Worm (Caenorhabditis elegans) whole organism, late embryonic: ENCODE data around the gene mog-4.

ENCODE experiments used
- C08G9.2 ChIP-seq: sonication (generic microtip); optimal IDR thresholded peaks from 2 replicates; lab custom pipeline; 2016; ENCODE audit warnings: mild to moderate bottlenecking, missing genetic modification characterization, moderate library complexity, missing compliant biosample characterization
- C38D4.7 ChIP-seq: fragments of 200-800 bp; sonication (Bioruptor generic); optimal IDR thresholded peaks from 2 replicates; lab custom pipeline; 2018; ENCODE audit warnings: mild to moderate bottlenecking, missing genetic modification characterization, moderate library complexity, missing compliant biosample characterization
- K02D7.2 ChIP-seq: sonication (generic microtip); optimal IDR thresholded peaks from 2 replicates; lab custom pipeline; 2017; ENCODE audit warnings: mild to moderate bottlenecking, missing genetic modification characterization, missing compliant biosample characterization
- K09A11.1 ChIP-seq: sonication (generic microtip); optimal IDR thresholded peaks from 2 replicates; lab custom pipeline; 2017; ENCODE audit warnings: antibody characterized with exemption, mild to moderate bottlenecking, missing genetic modification characterization, missing compliant biosample characterization; ENCODE audit not compliant: insufficient read depth
- ceh-14 ChIP-seq: sonication (generic microtip); optimal IDR thresholded peaks from 2 replicates; lab custom pipeline; 2016; ENCODE audit warnings: missing genotype, missing genetic modification characterization, missing compliant biosample characterization
- ceh-22 ChIP-seq: sonication (generic microtip); optimal IDR thresholded peaks from 2 replicates; lab custom pipeline; 2017; ENCODE audit warnings: missing biosample characterization, missing genetic modification characterization
- ceh-24 ChIP-seq: sonication (generic microtip); optimal IDR thresholded peaks from 2 replicates; lab custom pipeline; 2016; ENCODE audit warnings: mild to moderate bottlenecking, missing genetic modification characterization, missing compliant biosample characterization
- ceh-34 ChIP-seq: sonication (generic microtip); optimal IDR thresholded peaks from 2 replicates; lab custom pipeline; 2016; ENCODE audit warnings: mild to moderate bottlenecking, missing genetic modification characterization, missing compliant biosample characterization
- ceh-45 ChIP-seq: fragments of 200-800 bp; sonication (Bioruptor generic); IDR thresholded peaks from 2 replicates; pipeline ENCODE4 v1.3.6; 2022; ENCODE audit warnings: missing genetic modification reagents, missing genetic modification characterization, missing compliant biosample characterization
- ceh-9 ChIP-seq: sonication (generic microtip); optimal IDR thresholded peaks from 2 replicates; lab custom pipeline; 2016; ENCODE audit warnings: mild to moderate bottlenecking, missing genetic modification characterization, inconsistent platforms, missing compliant biosample characterization
- dmd-4 ChIP-seq: sonication (generic microtip); optimal IDR thresholded peaks from 2 replicates; lab custom pipeline; 2016; ENCODE audit warnings: borderline replicate concordance, missing genetic modification characterization, missing compliant biosample characterization
- dve-1 ChIP-seq: sonication (generic microtip); optimal IDR thresholded peaks from 2 replicates; lab custom pipeline; 2017; ENCODE audit warnings: antibody characterized with exemption, mild to moderate bottlenecking, missing genetic modification characterization, missing compliant biosample characterization
- elt-4 ChIP-seq: sonication (generic microtip); optimal IDR thresholded peaks from 2 replicates; lab custom pipeline; 2016; ENCODE audit warnings: missing genetic modification characterization, missing compliant biosample characterization
- fax-1 ChIP-seq: sonication (generic microtip); optimal IDR thresholded peaks from 2 replicates; lab custom pipeline; 2016; ENCODE audit warnings: missing genotype, missing genetic modification characterization, missing compliant biosample characterization
- fkh-6 ChIP-seq: sonication (generic microtip); optimal IDR thresholded peaks from 2 replicates; lab custom pipeline; 2016; ENCODE audit warnings: missing genetic modification characterization, missing compliant biosample characterization
- gmeb-2 ChIP-seq: sonication (generic microtip); optimal IDR thresholded peaks from 2 replicates; lab custom pipeline; 2016; ENCODE audit warnings: missing genetic modification characterization, inconsistent platforms, missing compliant biosample characterization
- hlh-15 ChIP-seq: sonication (generic microtip); optimal IDR thresholded peaks from 2 replicates; lab custom pipeline; 2016; ENCODE audit warnings: missing genetic modification characterization, missing compliant biosample characterization
- hlh-30 ChIP-seq: sonication (generic microtip); optimal IDR thresholded peaks from 2 replicates; lab custom pipeline; 2017; ENCODE audit warnings: antibody characterized with exemption, missing genetic modification characterization, missing compliant biosample characterization; ENCODE audit not compliant: insufficient read depth
- hlh-6 ChIP-seq: sonication (generic microtip); optimal IDR thresholded peaks from 2 replicates; lab custom pipeline; 2016; ENCODE audit warnings: missing genotype, missing genetic modification characterization, missing compliant biosample characterization
- lim-6 ChIP-seq: sonication (generic microtip); optimal IDR thresholded peaks from 2 replicates; lab custom pipeline; 2016; ENCODE audit warnings: missing genetic modification characterization, missing compliant biosample characterization
- madf-2 ChIP-seq: sonication (generic microtip); optimal IDR thresholded peaks from 2 replicates; lab custom pipeline; 2017; ENCODE audit warnings: missing genetic modification characterization, missing compliant biosample characterization
- mec-3 ChIP-seq: sonication (generic microtip); optimal IDR thresholded peaks from 2 replicates; lab custom pipeline; 2016; ENCODE audit warnings: borderline replicate concordance, missing genetic modification characterization, missing compliant biosample characterization
- nfya-1 ChIP-seq: sonication (generic microtip); optimal IDR thresholded peaks from 2 replicates; lab custom pipeline; 2017; ENCODE audit warnings: missing genetic modification characterization, mild to moderate bottlenecking, missing compliant biosample characterization, antibody characterized with exemption, moderate library complexity
- nhr-11 ChIP-seq: fragments of 150-350 bp; optimal IDR thresholded peaks from 2 replicates; lab custom pipeline; 2014; ENCODE audit warnings: missing biosample characterization, missing genetic modification characterization
- pag-3 ChIP-seq: sonication (generic microtip); optimal IDR thresholded peaks from 2 replicates; lab custom pipeline; 2016; ENCODE audit warnings: missing compliant biosample characterization, missing genetic modification characterization, borderline replicate concordance
- pat-9 ChIP-seq: fragments of 200-800 bp; sonication (Bioruptor generic); optimal IDR thresholded peaks from 2 replicates; lab custom pipeline; 2018; ENCODE audit warnings: mild to moderate bottlenecking, missing genetic modification characterization, moderate library complexity, missing compliant biosample characterization
- pha-2 ChIP-seq: sonication (generic microtip); optimal IDR thresholded peaks from 2 replicates; lab custom pipeline; 2017; ENCODE audit warnings: mild to moderate bottlenecking, missing genetic modification characterization, missing compliant biosample characterization
- pha-4 ChIP-seq: fragments of 150-350 bp; optimal IDR thresholded peaks from 2 replicates; lab custom pipeline; 2018; ENCODE audit warnings: missing biosample characterization, missing genetic modification reagents, missing genetic modification characterization
- pqm-1 ChIP-seq: sonication (generic microtip); optimal IDR thresholded peaks from 2 replicates; lab custom pipeline; 2016; ENCODE audit warnings: missing genetic modification characterization, missing compliant biosample characterization
- pros-1 ChIP-seq: fragments of 150-350 bp; optimal IDR thresholded peaks from 2 replicates; lab custom pipeline; 2014; ENCODE audit warnings: missing biosample characterization, missing genetic modification reagents, missing genetic modification characterization
- ref-2 ChIP-seq: sonication (generic microtip); optimal IDR thresholded peaks from 2 replicates; lab custom pipeline; 2016; ENCODE audit warnings: missing genetic modification characterization, missing compliant biosample characterization
- sdc-2 ChIP-seq: sonication (generic microtip); optimal IDR thresholded peaks from 2 replicates; lab custom pipeline; 2016; ENCODE audit warnings: missing genotype, missing genetic modification characterization, missing compliant biosample characterization
- sox-2 ChIP-seq: fragments of 200-800 bp; sonication (Bioruptor generic); IDR thresholded peaks from 2 replicates; pipeline ENCODE4 v1.3.6; 2022; ENCODE audit warnings: missing genetic modification reagents, missing genetic modification characterization, missing compliant biosample characterization
- sox-4 ChIP-seq: sonication (generic microtip); optimal IDR thresholded peaks from 2 replicates; lab custom pipeline; 2017; ENCODE audit warnings: mild to moderate bottlenecking, missing genetic modification characterization, inconsistent platforms, missing compliant biosample characterization
- ttx-3 ChIP-seq: sonication (generic microtip); optimal IDR thresholded peaks from 2 replicates; lab custom pipeline; 2016; ENCODE audit warnings: missing genetic modification reagents, missing genetic modification characterization, missing compliant biosample characterization
- unc-42 ChIP-seq: sonication (generic microtip); optimal IDR thresholded peaks from 2 replicates; lab custom pipeline; 2016; ENCODE audit warnings: missing genotype, missing genetic modification characterization, missing compliant biosample characterization
- unc-55 ChIP-seq: sonication (generic microtip); optimal IDR thresholded peaks from 2 replicates; lab custom pipeline; 2017; ENCODE audit warnings: missing biosample characterization, missing genetic modification reagents, missing genetic modification characterization
- zip-5 ChIP-seq: sonication (generic microtip); optimal IDR thresholded peaks from 2 replicates; lab custom pipeline; 2016; ENCODE audit warnings: missing genetic modification characterization, missing compliant biosample characterization
- ztf-16 ChIP-seq: sonication (generic microtip); optimal IDR thresholded peaks from 2 replicates; lab custom pipeline; 2017; ENCODE audit warnings: missing genetic modification characterization, missing compliant biosample characterization

mog-4 gene

DNA sequence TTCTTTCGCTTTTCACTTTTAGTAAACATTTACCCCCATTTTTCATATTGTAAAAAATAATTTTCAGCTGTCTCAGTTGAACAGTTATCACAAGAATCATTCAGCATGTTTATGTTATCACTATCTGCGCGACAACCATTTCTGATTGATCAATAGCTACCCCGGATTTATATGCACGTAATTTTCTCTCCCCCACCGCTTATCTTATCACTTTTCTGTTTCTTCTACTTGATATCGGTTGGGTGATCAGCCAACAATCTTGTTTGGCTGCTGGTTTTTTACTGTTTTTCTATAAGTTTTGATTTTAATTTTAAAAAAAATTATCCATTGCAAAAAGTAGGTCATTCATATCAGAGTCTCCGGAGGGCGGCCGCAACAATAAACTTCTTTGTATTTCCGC lies 36.4 kb upstream of the mog-4 start:
- no peak for TF ChIP-seq unc-42 (tag; lab: Kevin White, UChicago)
- no peak for TF ChIP-seq sdc-2
- TF ChIP-seq sox-2 (GFP tag; lab: Robert Waterston, UW) = no peak
- TF ChIP-seq ttx-3 = no peak
- TF ChIP-seq hlh-15 (tag; lab: Kevin White, UChicago) = no peak
- TF ChIP-seq ceh-22 = no peak
- TF ChIP-seq mec-3 (tag; lab: Kevin White, UChicago) = no peak
- no peak for TF ChIP-seq ref-2 (tag; lab: Kevin White, UChicago)
- TF ChIP-seq hlh-6 = no peak
- no peak for TF ChIP-seq ceh-14
- TF ChIP-seq pros-1 (tag; lab: Kevin White, UChicago) = no peak
- no peak for TF ChIP-seq C08G9.2 (tag; lab: Kevin White, UChicago)
- no peak for TF ChIP-seq pag-3
- TF ChIP-seq ceh-9 (tag; lab: Kevin White, UChicago) = no peak
- no peak for TF ChIP-seq fax-1
- no peak for TF ChIP-seq pqm-1 (tag; lab: Kevin White, UChicago)
- no peak for TF ChIP-seq ztf-16 (tag; lab: Kevin White, UChicago)
- no peak for TF ChIP-seq madf-2
- TF ChIP-seq pat-9 (tag; lab: Kevin White, UChicago) = no peak
- no peak for TF ChIP-seq unc-55

DNA sequence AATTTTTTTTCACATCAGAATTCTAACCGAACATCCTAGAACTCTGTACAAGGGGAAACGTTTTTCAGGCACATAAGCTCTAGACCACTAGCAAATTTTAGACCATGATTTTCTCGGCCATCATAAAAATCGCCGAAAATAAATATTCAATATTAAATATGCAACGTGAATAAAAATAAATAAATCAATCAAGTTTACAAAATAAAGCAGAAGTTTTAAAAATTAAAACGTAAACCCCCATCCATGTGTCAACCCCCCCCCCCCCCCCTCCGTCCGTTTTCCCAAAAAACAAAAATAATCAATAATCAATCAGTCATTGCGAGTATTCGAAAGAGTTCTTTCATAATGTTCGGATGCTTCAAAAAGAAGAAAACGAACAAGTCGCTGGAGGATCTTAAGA lies 31.9 kb upstream of the mog-4 start, which contains the start of gene catp-4:
catp-4 (plus strand) TSS at position 301 of the 400 bp plus-strand sequence.
- TF ChIP-seq ceh-45 (GFP tag; lab: Robert Waterston, UW) (no peak), lim-6 (tag; lab: Kevin White, UChicago) (no peak), ceh-24 (no peak), sdc-2 (no peak), pros-1 (tag; lab: Kevin White, UChicago) (no peak), pha-2 (no peak), elt-4 (tag; lab: Kevin White, UChicago) (no peak), sox-4 (tag; lab: Kevin White, UChicago) (no peak), K09A11.1 (no peak), ceh-34 (tag; lab: Kevin White, UChicago) (no peak), mec-3 (tag; lab: Kevin White, UChicago) (no peak), hlh-30 (no peak), nhr-11 (tag; lab: Kevin White, UChicago) (no peak), C38D4.7 (no peak)

DNA sequence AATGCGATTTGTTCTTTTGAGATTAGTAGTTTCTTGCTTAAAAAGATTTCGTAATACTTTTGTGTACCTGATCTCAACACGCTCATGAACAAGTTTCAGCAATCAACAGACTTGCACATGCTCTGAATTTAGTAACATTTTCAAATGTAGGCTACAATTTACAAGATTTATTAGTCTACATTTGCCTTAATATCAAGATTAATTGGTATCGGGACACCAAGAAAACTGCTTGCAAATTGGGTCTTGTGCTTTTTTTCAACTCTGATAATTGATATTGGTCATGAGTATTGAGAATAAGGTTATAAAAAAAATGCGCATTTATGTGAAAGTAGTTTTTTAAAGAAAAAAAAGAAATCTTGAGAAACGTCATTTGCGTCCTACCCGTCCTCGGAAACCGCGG lies 31.2 kb upstream of the mog-4 start:
- no peak for TF ChIP-seq dmd-4
- TF ChIP-seq C38D4.7 = no peak
- TF ChIP-seq pag-3 = no peak
- no peak for TF ChIP-seq unc-55
- no peak for TF ChIP-seq ceh-45 (GFP tag; lab: Robert Waterston, UW)
- no peak for TF ChIP-seq fax-1
- TF ChIP-seq ceh-24 = no peak
- no peak for TF ChIP-seq ceh-9 (tag; lab: Kevin White, UChicago)
- TF ChIP-seq dve-1 (tag; lab: Kevin White, UChicago) = no peak
- no peak for TF ChIP-seq pha-4 (tag; lab: Kevin White, UChicago)

DNA sequence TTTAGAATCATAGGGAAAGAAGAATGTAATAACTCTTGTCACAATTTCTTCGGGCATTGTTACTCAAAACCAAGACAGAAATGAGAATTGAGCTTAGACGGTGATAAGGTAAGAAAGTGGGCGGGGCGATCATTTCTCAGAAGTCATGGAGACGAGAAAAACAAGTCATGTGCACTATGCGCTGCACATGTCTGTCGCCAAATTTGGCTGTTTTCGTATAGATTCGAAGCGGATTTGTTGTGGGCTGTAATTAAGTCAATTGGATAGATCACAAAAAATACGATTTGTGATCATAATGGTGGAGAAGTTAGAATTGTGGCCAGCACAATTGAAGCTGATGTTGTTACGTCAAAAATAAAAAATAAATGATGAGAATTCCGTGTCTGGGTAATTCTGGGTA lies 30.3 kb upstream of the mog-4 start, which contains the start of gene C01G12.7:
C01G12.7 (minus strand) TSS at position 195 of the 400 bp plus-strand sequence.
- TF ChIP-seq ceh-9 (tag; lab: Kevin White, UChicago) = no peak
- no peak for TF ChIP-seq gmeb-2 (tag; lab: Kevin White, UChicago)
- TF ChIP-seq fkh-6 (tag; lab: Kevin White, UChicago) = no peak
- TF ChIP-seq sox-2 (GFP tag; lab: Robert Waterston, UW) = no peak
- no peak for TF ChIP-seq zip-5 (tag; lab: Kevin White, UChicago)
- TF ChIP-seq ceh-24 = no peak
- no peak for TF ChIP-seq K02D7.2 (tag; lab: Kevin White, UChicago)
- no peak for TF ChIP-seq pat-9 (tag; lab: Kevin White, UChicago)
- TF ChIP-seq lim-6 (tag; lab: Kevin White, UChicago) = no peak
- TF ChIP-seq pros-1 (tag; lab: Kevin White, UChicago) = no peak
- no peak for TF ChIP-seq dve-1 (tag; lab: Kevin White, UChicago)
- no peak for TF ChIP-seq nfya-1
- TF ChIP-seq ceh-34 (tag; lab: Kevin White, UChicago) = no peak
- TF ChIP-seq K09A11.1 = no peak
- no peak for TF ChIP-seq hlh-15 (tag; lab: Kevin White, UChicago)
